Comparison of ENCODE assay signal across 4 fruit fly cellular contexts in the genomic region with DNA sequence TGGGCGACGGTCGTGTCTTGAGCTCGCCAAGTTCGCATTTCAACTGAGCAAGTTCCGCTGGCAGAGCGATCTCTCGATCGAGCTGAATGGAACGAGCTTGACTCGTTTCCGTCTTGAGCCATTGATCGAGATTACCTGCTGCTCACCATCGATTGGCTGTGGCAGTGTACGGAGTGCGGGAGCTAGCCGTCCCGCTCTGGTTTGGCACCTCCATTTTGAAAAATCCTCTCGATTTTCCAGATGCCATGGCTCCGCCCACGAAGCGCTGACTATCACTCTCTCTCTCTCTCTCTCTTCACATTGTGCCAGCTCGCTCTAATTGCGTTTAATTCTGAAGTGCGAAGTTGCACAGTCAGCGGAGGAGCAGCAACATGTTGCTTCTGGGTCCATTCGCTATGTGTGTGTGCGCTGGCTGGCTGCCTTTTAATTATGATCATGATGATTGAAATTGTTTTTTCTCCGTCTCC.
TF ChIP-seq lines count a peak whose summit lies in the region.

A gene (minus strand): TSS at position 51 of the 467 bp plus-strand sequence.

- TF ChIP-seq CTCF in whole organism, embryonic (GFP tag; optimal IDR thresholded peaks at IDR 0.05; lab: Kevin White, UChicago): no peak

TF ChIP-seq in whole organism, 6 proteins besides CTCF, POLR2A, EP300 and RAD21:
- TF ChIP-seq pan (optimal IDR thresholded peaks at IDR 0.05; lab: Kevin White, UChicago): no peak
- TF ChIP-seq EcR (GFP tag; optimal IDR thresholded peaks at IDR 0.05; lab: Kevin White, UChicago): no peak
- TF ChIP-seq psq (optimal IDR thresholded peaks at IDR 0.05; lab: Kevin White, UChicago): no peak
- TF ChIP-seq Dll (optimal IDR thresholded peaks at IDR 0.05; lab: Kevin White, UChicago): peak; percentile 24
- TF ChIP-seq usp (GFP tag; optimal IDR thresholded peaks at IDR 0.05; lab: Kevin White, UChicago): no peak
- TF ChIP-seq CG8478 (optimal IDR thresholded peaks at IDR 0.05; lab: Kevin White, UChicago): peak; percentile 30

TF ChIP-seq in whole organism, embryonic, 481 proteins besides CTCF, POLR2A, EP300 and RAD21 (continues in another document):
- no peak for TF ChIP-seq CG32532 (GFP tag; IDR thresholded peaks at IDR 0.05; lab: Robert Waterston, UW)
- no peak for TF ChIP-seq lov (optimal IDR thresholded peaks at IDR 0.05; lab: Kevin White, UChicago)
- 0 out of 3 replicates have a peak, but pooled peaks have one; percentile 10 for TF ChIP-seq lov (GFP tag; IDR thresholded peaks at IDR 0.05; lab: Robert Waterston, UW)
- TF ChIP-seq CG1832 (GFP tag; optimal IDR thresholded peaks at IDR 0.05; lab: Kevin White, UChicago): peak; percentile 94
- TF ChIP-seq tll (GFP tag; optimal IDR thresholded peaks at IDR 0.05; lab: Kevin White, UChicago): peak in 1 of 2 experiments; percentile 38
- TF ChIP-seq CG6791 (GFP tag; IDR thresholded peaks at IDR 0.05; lab: Robert Waterston, UW; ENCODE audit: partially characterized antibody): peak; percentile 53; the same call in 1 of the 3 replicates
- peak; percentile 78 for TF ChIP-seq CG15479 (GFP tag; optimal IDR thresholded peaks at IDR 0.05; lab: Kevin White, UChicago)
- TF ChIP-seq vvl (GFP tag; IDR thresholded peaks at IDR 0.05; lab: Robert Waterston, UW): peak; percentile 46
- peak; percentile 59; the same call in 2 of the 3 replicates for TF ChIP-seq zen2 (GFP tag; IDR thresholded peaks at IDR 0.05; lab: Robert Waterston, UW; ENCODE audit: partially characterized antibody)
- peak; percentile 81 for TF ChIP-seq zen (tag; optimal IDR thresholded peaks at IDR 0.05; lab: Kevin White, UChicago)
- peak; percentile 53 for TF ChIP-seq kah (GFP tag; optimal IDR thresholded peaks at IDR 0.05; lab: Kevin White, UChicago)
- no peak for TF ChIP-seq CG17912 (GFP tag; optimal IDR thresholded peaks at IDR 0.05; lab: Kevin White, UChicago)
- no peak for TF ChIP-seq Mad (GFP tag; optimal IDR thresholded peaks at IDR 0.05; lab: Kevin White, UChicago)
- peak; percentile 80 for TF ChIP-seq CG8478 (optimal IDR thresholded peaks at IDR 0.05; lab: Kevin White, UChicago)
- TF ChIP-seq Dll (GFP tag; IDR thresholded peaks at IDR 0.05; lab: Robert Waterston, UW; ENCODE audit: partially characterized antibody): 0 out of 4 replicates have a peak, but pooled peaks have one; percentile 11
- no peak for TF ChIP-seq zfh1 (GFP tag; IDR thresholded peaks at IDR 0.05; lab: Robert Waterston, UW)
- peak; percentile 62 for TF ChIP-seq CG5180 (GFP tag; optimal IDR thresholded peaks at IDR 0.05; lab: Kevin White, UChicago)
- TF ChIP-seq sna (GFP tag; IDR thresholded peaks at IDR 0.05; lab: Robert Waterston, UW; ENCODE audit: partially characterized antibody): 0 out of 2 replicates have a peak, but pooled peaks have one; percentile 16
- TF ChIP-seq grn (GFP tag; optimal IDR thresholded peaks at IDR 0.05; lab: Kevin White, UChicago): peak; percentile 17
- TF ChIP-seq sima (GFP tag; optimal IDR thresholded peaks at IDR 0.05; lab: Kevin White, UChicago): no peak
- TF ChIP-seq CG34224 (GFP tag; IDR thresholded peaks at IDR 0.05; lab: Robert Waterston, UW; ENCODE audit: partially characterized antibody): peak; percentile 12; the same call in 1 of the 3 replicates
- TF ChIP-seq twi (tag; optimal IDR thresholded peaks at IDR 0.05; lab: Kevin White, UChicago): peak; percentile 4
- 0 out of 3 replicates have a peak, but pooled peaks have one; percentile 57 for TF ChIP-seq ci (GFP tag; IDR thresholded peaks at IDR 0.05; lab: Robert Waterston, UW)

TF ChIP-seq in whole organism, prepupa, 60 proteins besides CTCF, POLR2A, EP300 and RAD21:
- no peak for TF ChIP-seq eg (GFP tag; IDR thresholded peaks at IDR 0.05; lab: Robert Waterston, UW)
- peak; percentile 24 for TF ChIP-seq fkh (GFP tag; optimal IDR thresholded peaks at IDR 0.05; lab: Kevin White, UChicago)

TF ChIP-seq in whole organism, wandering third instar larva, 38 proteins besides CTCF, POLR2A, EP300 and RAD21:
- TF ChIP-seq dl (GFP tag; optimal IDR thresholded peaks at IDR 0.05; lab: Kevin White, UChicago; ENCODE audit: insufficient read depth in 1 of 2, partially characterized antibody in 2 of 2): peak in 1 of 2 experiments; percentile 23
- no peak for TF ChIP-seq Vsx2 (GFP tag; optimal IDR thresholded peaks at IDR 0.05; lab: Kevin White, UChicago; ENCODE audit: partially characterized antibody)
- no peak for TF ChIP-seq foxo (GFP tag; optimal IDR thresholded peaks at IDR 0.05; lab: Kevin White, UChicago)
- no peak for TF ChIP-seq dmrt93B (GFP tag; optimal IDR thresholded peaks at IDR 0.05; lab: Kevin White, UChicago)
- TF ChIP-seq N (GFP tag; optimal IDR thresholded peaks at IDR 0.05; lab: Kevin White, UChicago): no peak
- TF ChIP-seq sage (GFP tag; optimal IDR thresholded peaks at IDR 0.05; lab: Kevin White, UChicago): no peak
- TF ChIP-seq Mio (GFP tag; optimal IDR thresholded peaks at IDR 0.05; lab: Kevin White, UChicago): no peak
- no peak for TF ChIP-seq Rel (GFP tag; optimal IDR thresholded peaks at IDR 0.05; lab: Kevin White, UChicago)
- TF ChIP-seq Rel (tag; optimal IDR thresholded peaks at IDR 0.05; lab: Kevin White, UChicago): no peak
- TF ChIP-seq fru (GFP tag; optimal IDR thresholded peaks at IDR 0.05; lab: Kevin White, UChicago): no peak
- peak; percentile 24 for TF ChIP-seq Dif (GFP tag; optimal IDR thresholded peaks at IDR 0.05; lab: Kevin White, UChicago; ENCODE audit: partially characterized antibody)
- no peak for TF ChIP-seq Hnf4 (GFP tag; optimal IDR thresholded peaks at IDR 0.05; lab: Kevin White, UChicago)
- TF ChIP-seq dsf (GFP tag; optimal IDR thresholded peaks at IDR 0.05; lab: Kevin White, UChicago; ENCODE audit: borderline replicate concordance): no peak
- no peak for TF ChIP-seq usp (GFP tag; optimal IDR thresholded peaks at IDR 0.05; lab: Kevin White, UChicago)
- TF ChIP-seq Hr83 (GFP tag; optimal IDR thresholded peaks at IDR 0.05; lab: Kevin White, UChicago; ENCODE audit: poor library complexity, severe bottlenecking): no peak
- TF ChIP-seq GATAd (GFP tag; optimal IDR thresholded peaks at IDR 0.05; lab: Kevin White, UChicago): no peak
- TF ChIP-seq Jra (GFP tag; optimal IDR thresholded peaks at IDR 0.05; lab: Kevin White, UChicago): no peak
